Worm (Caenorhabditis elegans) whole organism, young adult: ENCODE data around the gene F54D5.2.
A peak's percentile ranks its signal among the peaks of the same experiment; 100 is the strongest.

Experiments
- B0019.2 ChIP-seq: fragments of 200-800 bp; sonication (Bioruptor generic); conservative IDR thresholded peaks from 2 replicates; pipeline ENCODE4 v1.3.6; 2022; ENCODE audit warnings: missing genetic modification reagents, missing genetic modification characterization, missing compliant biosample characterization
- C06A6.2 ChIP-seq: fragments of 200-800 bp; sonication (Bioruptor generic); conservative IDR thresholded peaks from 2 replicates; pipeline ENCODE4 v1.3.6; 2022; ENCODE audit warnings: missing genetic modification characterization, missing compliant biosample characterization
- C17E4.6 ChIP-seq: fragments of 200-800 bp; sonication (Bioruptor generic); IDR thresholded peaks from 2 replicates; pipeline ENCODE4 v1.3.6; 2022; ENCODE audit warnings: missing genetic modification reagents, missing genetic modification characterization, missing compliant biosample characterization
- D2030.7 ChIP-seq: fragments of 200-800 bp; sonication (Bioruptor generic); IDR thresholded peaks from 2 replicates; pipeline ENCODE4 v1.3.6; 2022; ENCODE audit warnings: missing genetic modification reagents, missing genetic modification characterization, missing compliant biosample characterization
- F22D6.2 ChIP-seq: sonication (generic microtip); optimal IDR thresholded peaks from 2 replicates; lab custom pipeline; 2016; ENCODE audit warnings: mild to moderate bottlenecking, missing genetic modification characterization, missing compliant biosample characterization
- F37B4.10 ChIP-seq: fragments of 200-800 bp; sonication (Bioruptor generic); IDR thresholded peaks from 2 replicates; pipeline ENCODE4 v1.3.6; 2022; ENCODE audit warnings: missing genetic modification characterization, missing compliant biosample characterization
- F52B5.7 ChIP-seq: sonication (generic microtip); optimal IDR thresholded peaks from 2 replicates; lab custom pipeline; 2016; ENCODE audit warnings: mild to moderate bottlenecking, missing genetic modification characterization, missing compliant biosample characterization
- ZK185.1 ChIP-seq: sonication (generic microtip); optimal IDR thresholded peaks from 2 replicates; lab custom pipeline; 2016; ENCODE audit warnings: mild to moderate bottlenecking, missing genetic modification characterization, missing compliant biosample characterization; ENCODE audit not compliant: poor library complexity, severe bottlenecking
- aptf-3 ChIP-seq: fragments of 200-800 bp; sonication (Bioruptor generic); IDR thresholded peaks from 2 replicates; pipeline ENCODE4 v1.3.6; 2022; ENCODE audit warnings: missing genetic modification characterization, missing compliant biosample characterization
- attf-5 ChIP-seq: fragments of 200-800 bp; sonication (Bioruptor generic); optimal IDR thresholded peaks from 2 replicates; lab custom pipeline; 2018; ENCODE audit warnings: mild to moderate bottlenecking, missing genetic modification characterization, missing compliant biosample characterization
- attf-6 ChIP-seq: fragments of 200-800 bp; sonication (Bioruptor generic); IDR thresholded peaks from 2 replicates; pipeline ENCODE4 v1.3.6; 2022; ENCODE audit warnings: missing genetic modification reagents, missing genetic modification characterization, missing compliant biosample characterization
- cebp-1 ChIP-seq, 2 experiments: fragments of 200-800 bp in 1 of 2; sonication (Bioruptor generic) in 1 of 2; sonication (generic microtip) in 1 of 2; IDR thresholded peaks in 1 of 2; optimal IDR thresholded peaks in 1 of 2; 2 replicates each; pipeline versions ENCODE4 v1.3.6 to Lab custom; 2017 to 2022; ENCODE audit warnings: missing compliant biosample characterization in 2 of 2, missing genetic modification characterization in 2 of 2, mild to moderate bottlenecking in 1 of 2, missing genetic modification reagents in 1 of 2, moderate library complexity in 1 of 2
- cebp-2 ChIP-seq: fragments of 200-800 bp; sonication (Bioruptor generic); IDR thresholded peaks from 2 replicates; pipeline ENCODE4 v1.3.6; 2022; ENCODE audit warnings: missing genetic modification characterization, missing compliant biosample characterization
- ceh-100 ChIP-seq: fragments of 200-800 bp; sonication (Bioruptor generic); IDR thresholded peaks from 2 replicates; pipeline ENCODE4 v1.3.6; 2022; ENCODE audit warnings: missing genetic modification reagents, missing genetic modification characterization, missing compliant biosample characterization
- ceh-27 ChIP-seq: fragments of 200-800 bp; sonication (Bioruptor generic); optimal IDR thresholded peaks from 2 replicates; lab custom pipeline; 2018; ENCODE audit warnings: mild to moderate bottlenecking, missing genetic modification characterization, moderate library complexity, missing compliant biosample characterization
- chd-7 ChIP-seq: sonication (generic microtip); optimal IDR thresholded peaks from 2 replicates; lab custom pipeline; 2016; ENCODE audit warnings: mild to moderate bottlenecking, missing genetic modification characterization, moderate library complexity, missing compliant biosample characterization
- dox-1 ChIP-seq: fragments of 200-800 bp; sonication (Bioruptor generic); IDR thresholded peaks from 2 replicates; pipeline ENCODE4 v1.3.6; 2022; ENCODE audit warnings: missing genetic modification reagents, missing genetic modification characterization, missing compliant biosample characterization
- dpff-1 ChIP-seq: sonication (generic microtip); optimal IDR thresholded peaks from 2 replicates; lab custom pipeline; 2017; ENCODE audit warnings: mild to moderate bottlenecking, missing genetic modification characterization, missing compliant biosample characterization
- dpl-1 ChIP-seq: fragments of 150-350 bp; optimal IDR thresholded peaks from 2 replicates; lab custom pipeline; 2014; ENCODE audit warnings: missing biosample characterization, missing genetic modification reagents, missing genetic modification characterization
- egl-44 ChIP-seq: fragments of 200-800 bp; sonication (Bioruptor generic); IDR thresholded peaks from 2 replicates; pipeline ENCODE4 v1.3.6; 2022; ENCODE audit warnings: missing genetic modification reagents, missing genetic modification characterization, missing compliant biosample characterization
- egrh-3 ChIP-seq: fragments of 200-800 bp; sonication (Bioruptor generic); IDR thresholded peaks from 2 replicates; pipeline ENCODE4 v1.3.6; 2022; ENCODE audit warnings: missing genetic modification reagents, missing genetic modification characterization, missing compliant biosample characterization
- ekl-4 ChIP-seq: fragments of 200-800 bp; sonication (Bioruptor generic); IDR thresholded peaks from 2 replicates; pipeline ENCODE4 v1.3.6; 2022; ENCODE audit warnings: missing genetic modification reagents, missing genetic modification characterization, missing compliant biosample characterization
- hlh-12 ChIP-seq: sonication (generic microtip); optimal IDR thresholded peaks from 2 replicates; lab custom pipeline; 2016; ENCODE audit warnings: missing genetic modification characterization, missing compliant biosample characterization
- hmg-1.2 ChIP-seq: fragments of 200-800 bp; sonication (Bioruptor generic); IDR thresholded peaks from 2 replicates; pipeline ENCODE4 v1.3.6; 2022; ENCODE audit warnings: missing genetic modification reagents, missing genetic modification characterization, missing compliant biosample characterization
- hsf-1 ChIP-seq: fragments of 200-800 bp; sonication (Bioruptor generic); IDR thresholded peaks from 2 replicates; pipeline ENCODE4 v1.3.6; 2022; ENCODE audit warnings: missing genetic modification reagents, missing genetic modification characterization, missing compliant biosample characterization
- let-607 ChIP-seq, 2 experiments: fragments of 200-800 bp in 1 of 2; sonication (Bioruptor generic) in 1 of 2; sonication (generic microtip) in 1 of 2; optimal IDR thresholded peaks; 2 replicates each; lab custom pipeline; 2016 to 2018; ENCODE audit warnings: mild to moderate bottlenecking in 2 of 2, missing compliant biosample characterization in 2 of 2, missing genetic modification characterization in 2 of 2, moderate library complexity in 2 of 2, missing genotype in 1 of 2
- lin-26 ChIP-seq: fragments of 200-800 bp; sonication (Bioruptor generic); IDR thresholded peaks from 2 replicates; pipeline ENCODE4 v1.3.6; 2022; ENCODE audit warnings: missing genetic modification reagents, missing genetic modification characterization, missing compliant biosample characterization
- lin-40 ChIP-seq: sonication (generic microtip); optimal IDR thresholded peaks from 2 replicates; lab custom pipeline; 2016; ENCODE audit warnings: missing genetic modification characterization, mild to moderate bottlenecking, missing compliant biosample characterization, missing genotype, missing genetic modification reagents
- madf-8 ChIP-seq: fragments of 200-800 bp; sonication (Bioruptor generic); conservative IDR thresholded peaks from 2 replicates; pipeline ENCODE4 v1.3.6; 2022; ENCODE audit warnings: missing genetic modification reagents, missing genetic modification characterization, missing compliant biosample characterization
- mcd-1 ChIP-seq: fragments of 200-800 bp; sonication (Bioruptor generic); IDR thresholded peaks from 2 replicates; pipeline ENCODE4 v1.3.6; 2022; ENCODE audit warnings: missing genetic modification reagents, missing genetic modification characterization, missing compliant biosample characterization
- mes-4 ChIP-seq: sonication (generic microtip); optimal IDR thresholded peaks from 2 replicates; lab custom pipeline; 2016; ENCODE audit warnings: missing genotype, missing genetic modification characterization, missing compliant biosample characterization
- nhr-80 ChIP-seq: sonication (generic microtip); optimal IDR thresholded peaks from 2 replicates; lab custom pipeline; 2016; ENCODE audit warnings: missing genetic modification characterization, missing compliant biosample characterization
- pbrm-1 ChIP-seq: fragments of 200-800 bp; sonication (Bioruptor generic); IDR thresholded peaks from 2 replicates; pipeline ENCODE4 v1.3.6; 2022; ENCODE audit warnings: missing genetic modification reagents, missing genetic modification characterization, missing compliant biosample characterization
- repo-1 ChIP-seq: sonication (generic microtip); optimal IDR thresholded peaks from 2 replicates; lab custom pipeline; 2017; ENCODE audit warnings: mild to moderate bottlenecking, missing genetic modification characterization, missing compliant biosample characterization
- snpc-4 ChIP-seq, 5 experiments: fragments of 150-350 bp in 1 of 5; sonication (generic microtip) in 4 of 5; optimal IDR thresholded peaks; 2 replicates each; lab custom pipeline; 2014 to 2018; ENCODE audit warnings: missing genetic modification characterization in 5 of 5, missing biosample characterization in 3 of 5, antibody characterized with exemption in 2 of 5, mild to moderate bottlenecking in 2 of 5, missing compliant biosample characterization in 2 of 5, missing genotype in 2 of 5, moderate library complexity in 2 of 5, missing genetic modification reagents in 1 of 5
- sptf-2 ChIP-seq: fragments of 200-800 bp; sonication (Bioruptor generic); optimal IDR thresholded peaks from 2 replicates; lab custom pipeline; 2018; ENCODE audit warnings: mild to moderate bottlenecking, missing genetic modification characterization, missing compliant biosample characterization
- tbp1 ChIP-seq: fragments of 200-800 bp; sonication (Bioruptor generic); optimal IDR thresholded peaks from 2 replicates; lab custom pipeline; 2018; ENCODE audit warnings: mild to moderate bottlenecking, missing genetic modification characterization, missing compliant biosample characterization
- tbx-9 ChIP-seq: sonication (generic microtip); optimal IDR thresholded peaks from 2 replicates; lab custom pipeline; 2016; ENCODE audit warnings: borderline replicate concordance, missing genetic modification characterization, inconsistent platforms, missing compliant biosample characterization
- unc-62 ChIP-seq: fragments of 150-350 bp; optimal IDR thresholded peaks from 2 replicates; lab custom pipeline; 2014; ENCODE audit warnings: missing biosample characterization, missing genetic modification reagents, missing genetic modification characterization
- zfh-2 ChIP-seq: fragments of 200-800 bp; sonication (Bioruptor generic); conservative IDR thresholded peaks from 2 replicates; pipeline ENCODE4 v1.3.6; 2022; ENCODE audit warnings: missing genetic modification reagents, missing genetic modification characterization, missing compliant biosample characterization
- ztf-26 ChIP-seq: sonication (generic microtip); optimal IDR thresholded peaks from 2 replicates; lab custom pipeline; 2017; ENCODE audit warnings: missing genetic modification characterization, missing compliant biosample characterization
- ztf-28 ChIP-seq: fragments of 200-800 bp; sonication (Bioruptor generic); IDR thresholded peaks from 2 replicates; pipeline ENCODE4 v1.3.6; 2022; ENCODE audit warnings: missing genetic modification reagents, missing genetic modification characterization, missing compliant biosample characterization

F54D5.2 gene

DNA sequence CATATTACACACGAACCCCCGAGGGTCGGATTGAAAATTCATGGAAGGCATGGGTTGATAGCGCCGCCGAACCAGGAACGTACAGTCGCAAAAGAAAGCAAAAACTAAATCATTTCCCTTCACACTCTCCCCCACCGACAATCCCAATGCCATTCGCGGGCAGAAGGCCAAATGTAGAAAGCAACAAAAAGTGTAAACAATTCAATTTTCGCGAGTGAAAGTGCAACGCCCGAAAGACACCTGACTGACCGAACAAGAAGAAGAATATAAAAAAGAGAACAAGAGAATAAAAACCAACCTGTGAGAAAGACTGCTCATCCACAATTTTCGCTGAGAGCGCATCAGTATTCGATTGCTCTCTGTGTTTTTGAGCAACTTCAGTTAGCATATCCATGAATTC is 44.7 kb downstream of the F54D5.2 start:
- peak; percentile 18 for TF ChIP-seq ztf-26 (tag; lab: Kevin White, UChicago)
- TF ChIP-seq attf-5 (GFP tag; lab: Kevin White, UChicago): peak; percentile 8
- TF ChIP-seq ceh-27 (GFP tag; lab: Kevin White, UChicago): no peak
- TF ChIP-seq C06A6.2: 0 out of 2 replicates have a peak, but pooled peaks have one; percentile 15
- no peak for TF ChIP-seq snpc-4 (GFP tag; optimal IDR thresholded peaks at IDR 0.05; lab: Kevin White, UChicago)
- no peak for TF ChIP-seq snpc-4 (tag; optimal IDR thresholded peaks at IDR 0.05; lab: Kevin White, UChicago)
- no peak for TF ChIP-seq zfh-2
- TF ChIP-seq tbp1 (GFP tag; lab: Kevin White, UChicago): no peak
- peak; percentile 22 for TF ChIP-seq lin-40 (tag; lab: Kevin White, UChicago)

DNA sequence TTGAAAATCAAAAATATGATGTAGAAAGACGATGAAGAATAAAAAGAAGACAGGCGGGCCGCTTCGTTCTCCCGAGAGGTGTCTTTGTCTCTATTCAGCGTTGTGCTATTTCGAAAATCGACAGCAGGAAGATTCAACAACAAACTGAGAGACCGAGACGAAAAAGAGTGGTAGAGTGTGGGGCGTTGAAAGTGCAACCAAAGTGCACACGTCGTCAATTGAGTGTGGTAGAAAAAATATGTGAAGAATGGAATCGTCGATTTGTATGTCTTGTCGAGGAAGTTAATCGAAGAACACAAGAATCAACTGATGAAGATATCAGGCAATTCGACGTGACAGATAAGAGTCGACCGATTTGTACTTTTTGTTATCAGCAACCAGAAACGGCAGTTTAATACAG is 46.2 kb downstream of the F54D5.2 start:
- TF ChIP-seq nhr-80 (tag; lab: Kevin White, UChicago): peak; percentile 64
- no peak for TF ChIP-seq lin-26 (GFP tag; lab: Robert Waterston, UW)
- peak; percentile 57; the same call in 1 of the 2 replicates for TF ChIP-seq hmg-1.2 (GFP tag; lab: Robert Waterston, UW)
- TF ChIP-seq hlh-12: no peak
- peak; percentile 47 for TF ChIP-seq lin-40 (tag; lab: Kevin White, UChicago)
- TF ChIP-seq mes-4 (tag; lab: Kevin White, UChicago): no peak
- no peak for TF ChIP-seq dpl-1
- TF ChIP-seq cebp-1 (GFP tag; IDR thresholded peaks at IDR 0.05; lab: Robert Waterston, UW): no peak
- TF ChIP-seq cebp-1 (tag; optimal IDR thresholded peaks at IDR 0.05; lab: Kevin White, UChicago): peak; percentile 62
- no peak for TF ChIP-seq C17E4.6 (GFP tag; lab: Robert Waterston, UW)
- peak; percentile 49 for TF ChIP-seq ceh-27 (GFP tag; lab: Kevin White, UChicago)
- TF ChIP-seq egl-44 (GFP tag; lab: Robert Waterston, UW): 0 out of 2 replicates have a peak, but pooled peaks have one; percentile 49
- peak; percentile 4 for TF ChIP-seq ZK185.1 (tag; lab: Kevin White, UChicago)
- TF ChIP-seq snpc-4 (GFP tag; optimal IDR thresholded peaks at IDR 0.05; lab: Kevin White, UChicago): no peak
- TF ChIP-seq snpc-4 (tag; optimal IDR thresholded peaks at IDR 0.05; lab: Kevin White, UChicago): peak in 1 of 4 experiments; percentile 0
- peak in 1 of 2 experiments; percentile 3 for TF ChIP-seq let-607 (tag; optimal IDR thresholded peaks at IDR 0.05; lab: Kevin White, UChicago)
- peak; percentile 28; the same call in 1 of the 2 replicates for TF ChIP-seq ekl-4 (GFP tag; lab: Robert Waterston, UW)
- TF ChIP-seq dpff-1 (tag; lab: Kevin White, UChicago): no peak
- peak; percentile 40; the same call in 1 of the 2 replicates for TF ChIP-seq mcd-1 (GFP tag; lab: Robert Waterston, UW)
- peak; percentile 34; the same call in 1 of the 2 replicates for TF ChIP-seq dox-1
- TF ChIP-seq tbp1 (GFP tag; lab: Kevin White, UChicago): peak; percentile 18
- TF ChIP-seq, all 124 proteins: peak for 13

DNA sequence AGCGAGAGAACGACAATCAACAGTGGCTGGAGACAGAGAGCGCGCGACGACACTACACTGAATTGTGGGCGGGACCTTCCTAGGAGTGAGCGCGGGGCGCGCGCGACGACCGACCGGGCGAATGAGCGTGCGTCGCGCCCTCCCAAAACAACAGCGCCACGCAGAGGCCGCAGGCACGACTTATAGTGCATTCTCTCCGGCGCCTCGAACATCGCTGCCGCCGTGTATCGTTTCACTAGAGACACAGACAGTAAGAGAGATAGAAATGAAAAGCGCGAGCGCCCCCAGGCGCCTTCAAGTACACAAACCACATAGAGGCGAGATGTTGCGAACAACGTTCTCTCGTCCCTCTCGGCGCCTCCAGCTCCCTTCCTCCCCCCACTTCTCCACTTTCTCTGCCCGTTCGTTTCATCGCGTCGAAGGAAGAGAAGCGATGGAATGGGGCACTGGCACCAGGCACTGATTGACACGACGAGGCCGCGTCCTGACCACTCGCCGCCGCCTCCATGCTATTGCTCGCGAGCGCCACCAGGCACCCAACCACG is 47.0 kb downstream of the F54D5.2 start:
- TF ChIP-seq tbx-9: no peak
- peak; percentile 43 for TF ChIP-seq F22D6.2 (tag; lab: Kevin White, UChicago)
- TF ChIP-seq snpc-4 (GFP tag; optimal IDR thresholded peaks at IDR 0.05; lab: Kevin White, UChicago): no peak
- TF ChIP-seq snpc-4 (tag; optimal IDR thresholded peaks at IDR 0.05; lab: Kevin White, UChicago): peak in 3 of 4 experiments; percentile 28 to 67 (median 58)
- peak; percentile 59 for TF ChIP-seq chd-7
- no peak for TF ChIP-seq sptf-2 (GFP tag; lab: Kevin White, UChicago)
- 0 out of 2 replicates have a peak, but pooled peaks have one; percentile 55 for TF ChIP-seq pbrm-1
- TF ChIP-seq ztf-26 (tag; lab: Kevin White, UChicago): peak; percentile 88
- peak; percentile 100 for TF ChIP-seq nhr-80 (tag; lab: Kevin White, UChicago)
- TF ChIP-seq egrh-3: peak; percentile 92
- TF ChIP-seq madf-8 (GFP tag; lab: Robert Waterston, UW): no peak
- no peak for TF ChIP-seq D2030.7
- no peak for TF ChIP-seq cebp-2 (GFP tag; lab: Robert Waterston, UW)
- TF ChIP-seq mes-4 (tag; lab: Kevin White, UChicago): no peak
- TF ChIP-seq C06A6.2: no peak
- TF ChIP-seq ceh-100 (GFP tag; lab: Robert Waterston, UW): no peak; the same call in 1 of the 2 replicates
- TF ChIP-seq ztf-28 (GFP tag; lab: Robert Waterston, UW): no peak
- TF ChIP-seq attf-6 (GFP tag; lab: Robert Waterston, UW): no peak
- no peak for TF ChIP-seq B0019.2 (GFP tag; lab: Robert Waterston, UW)
- no peak for TF ChIP-seq unc-62 (GFP tag; lab: Kevin White, UChicago)
- TF ChIP-seq repo-1 (tag; lab: Kevin White, UChicago): peak; percentile 39
- no peak for TF ChIP-seq aptf-3 (GFP tag; lab: Robert Waterston, UW)
- 0 out of 2 replicates have a peak, but pooled peaks have one; percentile 12 for TF ChIP-seq F37B4.10 (GFP tag; lab: Robert Waterston, UW)
- TF ChIP-seq F52B5.7 (tag; lab: Kevin White, UChicago): peak; percentile 31
- TF ChIP-seq hsf-1 (GFP tag; lab: Robert Waterston, UW): no peak
